Worm (Caenorhabditis elegans) whole organism, late embryonic: ENCODE measurements around the gene C17H11.1.
A peak's percentile ranks its signal among the peaks of the same experiment; 100 is the strongest.

Source experiments
- C08G9.2 ChIP-seq: sonication (generic microtip); optimal IDR thresholded peaks from 2 replicates; lab custom pipeline; 2016; ENCODE audit warnings: mild to moderate bottlenecking, missing genetic modification characterization, moderate library complexity, missing compliant biosample characterization
- C38D4.7 ChIP-seq: fragments of 200-800 bp; sonication (Bioruptor generic); optimal IDR thresholded peaks from 2 replicates; lab custom pipeline; 2018; ENCODE audit warnings: mild to moderate bottlenecking, missing genetic modification characterization, moderate library complexity, missing compliant biosample characterization
- K02D7.2 ChIP-seq: sonication (generic microtip); optimal IDR thresholded peaks from 2 replicates; lab custom pipeline; 2017; ENCODE audit warnings: mild to moderate bottlenecking, missing genetic modification characterization, missing compliant biosample characterization
- T23F11.4 ChIP-seq: fragments of 200-800 bp; sonication (Bioruptor generic); optimal IDR thresholded peaks from 2 replicates; lab custom pipeline; 2018; ENCODE audit warnings: mild to moderate bottlenecking, missing genetic modification characterization, missing compliant biosample characterization
- ama-1 ChIP-seq: fragments of 150-350 bp; optimal IDR thresholded peaks from 2 replicates; lab custom pipeline; 2014
- ceh-18 ChIP-seq: sonication (generic microtip); optimal IDR thresholded peaks from 2 replicates; lab custom pipeline; 2016; ENCODE audit warnings: missing genetic modification characterization, missing compliant biosample characterization
- ceh-19 ChIP-seq: fragments of 200-800 bp; sonication (Bioruptor generic); optimal IDR thresholded peaks from 2 replicates; lab custom pipeline; 2018; ENCODE audit warnings: mild to moderate bottlenecking, missing genetic modification characterization, missing compliant biosample characterization
- ceh-2 ChIP-seq: sonication (generic microtip); optimal IDR thresholded peaks from 2 replicates; lab custom pipeline; 2016; ENCODE audit warnings: missing genotype, missing genetic modification characterization, missing compliant biosample characterization
- ceh-34 ChIP-seq: sonication (generic microtip); optimal IDR thresholded peaks from 2 replicates; lab custom pipeline; 2016; ENCODE audit warnings: mild to moderate bottlenecking, missing genetic modification characterization, missing compliant biosample characterization
- ceh-45 ChIP-seq: fragments of 200-800 bp; sonication (Bioruptor generic); IDR thresholded peaks from 2 replicates; pipeline ENCODE4 v1.3.6; 2022; ENCODE audit warnings: missing genetic modification reagents, missing genetic modification characterization, missing compliant biosample characterization
- ceh-48 ChIP-seq: sonication (generic microtip); optimal IDR thresholded peaks from 2 replicates; lab custom pipeline; 2016; ENCODE audit warnings: missing genetic modification characterization, inconsistent platforms, missing compliant biosample characterization
- ceh-6 ChIP-seq: fragments of 200-800 bp; sonication (Bioruptor generic); optimal IDR thresholded peaks from 2 replicates; lab custom pipeline; 2018; ENCODE audit warnings: mild to moderate bottlenecking, missing genetic modification characterization, missing compliant biosample characterization
- elt-4 ChIP-seq: sonication (generic microtip); optimal IDR thresholded peaks from 2 replicates; lab custom pipeline; 2016; ENCODE audit warnings: missing genetic modification characterization, missing compliant biosample characterization
- eyg-1 ChIP-seq: sonication (generic microtip); optimal IDR thresholded peaks from 2 replicates; lab custom pipeline; 2016; ENCODE audit warnings: missing genotype, missing genetic modification characterization, missing compliant biosample characterization
- fkh-6 ChIP-seq: sonication (generic microtip); optimal IDR thresholded peaks from 2 replicates; lab custom pipeline; 2016; ENCODE audit warnings: missing genetic modification characterization, missing compliant biosample characterization
- gmeb-2 ChIP-seq: sonication (generic microtip); optimal IDR thresholded peaks from 2 replicates; lab custom pipeline; 2016; ENCODE audit warnings: missing genetic modification characterization, inconsistent platforms, missing compliant biosample characterization
- hlh-6 ChIP-seq: sonication (generic microtip); optimal IDR thresholded peaks from 2 replicates; lab custom pipeline; 2016; ENCODE audit warnings: missing genotype, missing genetic modification characterization, missing compliant biosample characterization
- hlh-8 ChIP-seq: sonication (generic microtip); optimal IDR thresholded peaks from 2 replicates; lab custom pipeline; 2016; ENCODE audit warnings: missing genotype, missing genetic modification characterization, missing compliant biosample characterization
- lim-6 ChIP-seq: sonication (generic microtip); optimal IDR thresholded peaks from 2 replicates; lab custom pipeline; 2016; ENCODE audit warnings: missing genetic modification characterization, missing compliant biosample characterization
- nfya-1 ChIP-seq: sonication (generic microtip); optimal IDR thresholded peaks from 2 replicates; lab custom pipeline; 2017; ENCODE audit warnings: missing genetic modification characterization, mild to moderate bottlenecking, missing compliant biosample characterization, antibody characterized with exemption, moderate library complexity
- odd-2 ChIP-seq: sonication (generic microtip); optimal IDR thresholded peaks from 2 replicates; lab custom pipeline; 2017; ENCODE audit warnings: antibody characterized with exemption, mild to moderate bottlenecking, missing genetic modification characterization, missing compliant biosample characterization
- pag-3 ChIP-seq: sonication (generic microtip); optimal IDR thresholded peaks from 2 replicates; lab custom pipeline; 2016; ENCODE audit warnings: missing compliant biosample characterization, missing genetic modification characterization, borderline replicate concordance
- pha-2 ChIP-seq: sonication (generic microtip); optimal IDR thresholded peaks from 2 replicates; lab custom pipeline; 2017; ENCODE audit warnings: mild to moderate bottlenecking, missing genetic modification characterization, missing compliant biosample characterization
- pros-1 ChIP-seq: fragments of 150-350 bp; optimal IDR thresholded peaks from 2 replicates; lab custom pipeline; 2014; ENCODE audit warnings: missing biosample characterization, missing genetic modification reagents, missing genetic modification characterization
- ref-2 ChIP-seq: sonication (generic microtip); optimal IDR thresholded peaks from 2 replicates; lab custom pipeline; 2016; ENCODE audit warnings: missing genetic modification characterization, missing compliant biosample characterization
- rnt-1 ChIP-seq: sonication (generic microtip); optimal IDR thresholded peaks from 2 replicates; lab custom pipeline; 2016; ENCODE audit warnings: missing genetic modification characterization, missing compliant biosample characterization
- sox-4 ChIP-seq: sonication (generic microtip); optimal IDR thresholded peaks from 2 replicates; lab custom pipeline; 2017; ENCODE audit warnings: mild to moderate bottlenecking, missing genetic modification characterization, inconsistent platforms, missing compliant biosample characterization
- syd-9 ChIP-seq: sonication (generic microtip); optimal IDR thresholded peaks from 2 replicates; lab custom pipeline; 2016; ENCODE audit warnings: mild to moderate bottlenecking, missing genetic modification characterization, moderate library complexity, missing compliant biosample characterization
- tbx-7 ChIP-seq: sonication (generic microtip); optimal IDR thresholded peaks from 2 replicates; lab custom pipeline; 2016; ENCODE audit warnings: missing genotype, missing genetic modification characterization, missing compliant biosample characterization
- ttx-3 ChIP-seq: sonication (generic microtip); optimal IDR thresholded peaks from 2 replicates; lab custom pipeline; 2016; ENCODE audit warnings: missing genetic modification reagents, missing genetic modification characterization, missing compliant biosample characterization
- unc-3 ChIP-seq, 2 experiments: fragments of 200-800 bp in 1 of 2; sonication (Bioruptor generic) in 1 of 2; sonication (generic microtip) in 1 of 2; conservative IDR thresholded peaks in 1 of 2; optimal IDR thresholded peaks in 1 of 2; 2 replicates each; pipeline versions ENCODE4 v1.3.6 to Lab custom; 2016 to 2022; ENCODE audit warnings: missing compliant biosample characterization in 2 of 2, missing genetic modification characterization in 2 of 2, missing genetic modification reagents in 1 of 2
- unc-42 ChIP-seq: sonication (generic microtip); optimal IDR thresholded peaks from 2 replicates; lab custom pipeline; 2016; ENCODE audit warnings: missing genotype, missing genetic modification characterization, missing compliant biosample characterization
- ztf-16 ChIP-seq: sonication (generic microtip); optimal IDR thresholded peaks from 2 replicates; lab custom pipeline; 2017; ENCODE audit warnings: missing genetic modification characterization, missing compliant biosample characterization

The C17H11.1 gene

ce11 chrX:8163555-8163954 lies 10.2 kb upstream of the C17H11.1 start (continued):
- TF ChIP-seq ceh-19 (GFP tag; lab: Kevin White, UChicago), result peak; percentile 14
- TF ChIP-seq sox-4 (tag; lab: Kevin White, UChicago), result no peak
- TF ChIP-seq pros-1 (tag; lab: Kevin White, UChicago), result peak; percentile 34
- no peak for TF ChIP-seq ref-2
- TF ChIP-seq ceh-48 (tag; lab: Kevin White, UChicago), result peak; percentile 65
- no peak for TF ChIP-seq lim-6
- no peak for TF ChIP-seq K02D7.2 (tag; lab: Kevin White, UChicago)
- peak; percentile 33 for TF ChIP-seq C08G9.2 (tag; lab: Kevin White, UChicago)
- no peak for TF ChIP-seq hlh-8 (tag; lab: Kevin White, UChicago)
- peak; percentile 49 for TF ChIP-seq pag-3
- TF ChIP-seq ceh-34 (tag; lab: Kevin White, UChicago), result peak; percentile 24
- TF ChIP-seq rnt-1 (tag; lab: Kevin White, UChicago), result no peak
- no peak for TF ChIP-seq ceh-6
- peak; percentile 31 for TF ChIP-seq elt-4 (tag; lab: Kevin White, UChicago)
- TF ChIP-seq pha-2 (tag; lab: Kevin White, UChicago), result no peak
- TF ChIP-seq tbx-7 (tag; lab: Kevin White, UChicago), result no peak
- TF ChIP-seq odd-2 (tag; lab: Kevin White, UChicago), result no peak

ce11 chrX:8169534-8169933 lies 4.2 kb upstream of the C17H11.1 start, which contains the start of gene C17H11.2:
TSS of gene C17H11.2 (plus strand) at chrX:8169930.
- TF ChIP-seq nfya-1 (tag; lab: Kevin White, UChicago) (peak; percentile 24), rnt-1 (tag; lab: Kevin White, UChicago) (no peak), unc-42 (tag; lab: Kevin White, UChicago) (peak; percentile 39), hlh-6 (tag; lab: Kevin White, UChicago) (no peak), eyg-1 (tag; lab: Kevin White, UChicago) (no peak)

- TF ChIP-seq ceh-45 (GFP tag; lab: Robert Waterston, UW) (peak; percentile 78), unc-42 (tag; lab: Kevin White, UChicago) (peak; percentile 15), fkh-6 (peak; percentile 54), C08G9.2 (tag; lab: Kevin White, UChicago) (peak; percentile 16)
- TF ChIP-seq, all 69 proteins: peak for 4; not testable (repeated sequence) for 65
Observed at ce11 chrX:8181590-8182311, 8.0 kb downstream of the C17H11.1 start, which contains the start of gene C17H11.4. TSS of gene C17H11.4 (minus strand) at chrX:8181640.

- TF ChIP-seq unc-3 (GFP tag; conservative IDR thresholded peaks at IDR 0.05; lab: Robert Waterston, UW) (no peak), unc-3 (tag; optimal IDR thresholded peaks at IDR 0.05; lab: Kevin White, UChicago) (no peak), C38D4.7 (GFP tag; lab: Kevin White, UChicago) (no peak), syd-9 (tag; lab: Kevin White, UChicago) (no peak), ceh-45 (GFP tag; lab: Robert Waterston, UW) (no peak), T23F11.4 (GFP tag; lab: Kevin White, UChicago) (no peak), ceh-2 (no peak), ama-1 (lab: Kevin White, UChicago) (no peak), pag-3 (no peak), ceh-18 (tag; lab: Kevin White, UChicago) (no peak), ttx-3 (tag; lab: Kevin White, UChicago) (no peak), pha-2 (tag; lab: Kevin White, UChicago) (no peak), ztf-16 (no peak), gmeb-2 (tag; lab: Kevin White, UChicago) (no peak), ref-2 (no peak)
Observed at ce11 chrX:8185037-8185436, 11.3 kb downstream of the C17H11.1 start, which contains the start of gene C17H11.5. TSS of gene C17H11.5 (minus strand) at chrX:8185137.
